Worm (Caenorhabditis elegans) whole organism, late embryonic: ENCODE results near the gene R08F11.1.
A peak's percentile ranks its signal among the peaks of the same experiment; 100 is the strongest.

Experiments used
- C38D4.7 ChIP-seq: fragments of 200-800 bp; sonication (Bioruptor generic); optimal IDR thresholded peaks from 2 replicates; lab custom pipeline; 2018; ENCODE audit warnings: mild to moderate bottlenecking, missing genetic modification characterization, moderate library complexity, missing compliant biosample characterization
- F13H6.1 ChIP-seq: sonication (generic microtip); optimal IDR thresholded peaks from 2 replicates; lab custom pipeline; 2016; ENCODE audit warnings: missing genetic modification characterization, missing compliant biosample characterization
- K09A11.1 ChIP-seq: sonication (generic microtip); optimal IDR thresholded peaks from 2 replicates; lab custom pipeline; 2017; ENCODE audit warnings: antibody characterized with exemption, mild to moderate bottlenecking, missing genetic modification characterization, missing compliant biosample characterization; ENCODE audit not compliant: insufficient read depth
- T23F11.4 ChIP-seq: fragments of 200-800 bp; sonication (Bioruptor generic); optimal IDR thresholded peaks from 2 replicates; lab custom pipeline; 2018; ENCODE audit warnings: mild to moderate bottlenecking, missing genetic modification characterization, missing compliant biosample characterization
- ama-1 ChIP-seq: fragments of 150-350 bp; optimal IDR thresholded peaks from 2 replicates; lab custom pipeline; 2014
- ceh-24 ChIP-seq: sonication (generic microtip); optimal IDR thresholded peaks from 2 replicates; lab custom pipeline; 2016; ENCODE audit warnings: mild to moderate bottlenecking, missing genetic modification characterization, missing compliant biosample characterization
- ceh-30 ChIP-seq: fragments of 150-350 bp; optimal IDR thresholded peaks from 2 replicates; lab custom pipeline; 2014; ENCODE audit warnings: missing biosample characterization, missing genetic modification characterization
- ceh-31 ChIP-seq: sonication (generic microtip); optimal IDR thresholded peaks from 2 replicates; lab custom pipeline; 2016; ENCODE audit warnings: missing genetic modification characterization, missing compliant biosample characterization
- ceh-34 ChIP-seq: sonication (generic microtip); optimal IDR thresholded peaks from 2 replicates; lab custom pipeline; 2016; ENCODE audit warnings: mild to moderate bottlenecking, missing genetic modification characterization, missing compliant biosample characterization
- ceh-48 ChIP-seq: sonication (generic microtip); optimal IDR thresholded peaks from 2 replicates; lab custom pipeline; 2016; ENCODE audit warnings: missing genetic modification characterization, inconsistent platforms, missing compliant biosample characterization
- ceh-9 ChIP-seq: sonication (generic microtip); optimal IDR thresholded peaks from 2 replicates; lab custom pipeline; 2016; ENCODE audit warnings: mild to moderate bottlenecking, missing genetic modification characterization, inconsistent platforms, missing compliant biosample characterization
- che-1 ChIP-seq: sonication (generic microtip); optimal IDR thresholded peaks from 2 replicates; lab custom pipeline; 2016; ENCODE audit warnings: mild to moderate bottlenecking, missing genetic modification characterization, missing compliant biosample characterization
- dve-1 ChIP-seq: sonication (generic microtip); optimal IDR thresholded peaks from 2 replicates; lab custom pipeline; 2017; ENCODE audit warnings: antibody characterized with exemption, mild to moderate bottlenecking, missing genetic modification characterization, missing compliant biosample characterization
- elt-2 ChIP-seq: sonication (generic microtip); optimal IDR thresholded peaks from 2 replicates; lab custom pipeline; 2016; ENCODE audit warnings: missing genetic modification reagents, missing genetic modification characterization, missing compliant biosample characterization
- elt-4 ChIP-seq: sonication (generic microtip); optimal IDR thresholded peaks from 2 replicates; lab custom pipeline; 2016; ENCODE audit warnings: missing genetic modification characterization, missing compliant biosample characterization
- fkh-6 ChIP-seq: sonication (generic microtip); optimal IDR thresholded peaks from 2 replicates; lab custom pipeline; 2016; ENCODE audit warnings: missing genetic modification characterization, missing compliant biosample characterization
- hlh-13 ChIP-seq: fragments of 200-800 bp; sonication (Bioruptor generic); optimal IDR thresholded peaks from 2 replicates; lab custom pipeline; 2018; ENCODE audit warnings: mild to moderate bottlenecking, missing genetic modification characterization, missing compliant biosample characterization
- hlh-30 ChIP-seq: sonication (generic microtip); optimal IDR thresholded peaks from 2 replicates; lab custom pipeline; 2017; ENCODE audit warnings: antibody characterized with exemption, missing genetic modification characterization, missing compliant biosample characterization; ENCODE audit not compliant: insufficient read depth
- hlh-6 ChIP-seq: sonication (generic microtip); optimal IDR thresholded peaks from 2 replicates; lab custom pipeline; 2016; ENCODE audit warnings: missing genotype, missing genetic modification characterization, missing compliant biosample characterization
- mec-3 ChIP-seq: sonication (generic microtip); optimal IDR thresholded peaks from 2 replicates; lab custom pipeline; 2016; ENCODE audit warnings: borderline replicate concordance, missing genetic modification characterization, missing compliant biosample characterization
- nfya-1 ChIP-seq: sonication (generic microtip); optimal IDR thresholded peaks from 2 replicates; lab custom pipeline; 2017; ENCODE audit warnings: missing genetic modification characterization, mild to moderate bottlenecking, missing compliant biosample characterization, antibody characterized with exemption, moderate library complexity
- nhr-11 ChIP-seq: fragments of 150-350 bp; optimal IDR thresholded peaks from 2 replicates; lab custom pipeline; 2014; ENCODE audit warnings: missing biosample characterization, missing genetic modification characterization
- npax-4 ChIP-seq: sonication (generic microtip); optimal IDR thresholded peaks from 2 replicates; lab custom pipeline; 2016; ENCODE audit warnings: missing genetic modification characterization, missing compliant biosample characterization
- pag-3 ChIP-seq: sonication (generic microtip); optimal IDR thresholded peaks from 2 replicates; lab custom pipeline; 2016; ENCODE audit warnings: missing compliant biosample characterization, missing genetic modification characterization, borderline replicate concordance
- pat-9 ChIP-seq: fragments of 200-800 bp; sonication (Bioruptor generic); optimal IDR thresholded peaks from 2 replicates; lab custom pipeline; 2018; ENCODE audit warnings: mild to moderate bottlenecking, missing genetic modification characterization, moderate library complexity, missing compliant biosample characterization
- rnt-1 ChIP-seq: sonication (generic microtip); optimal IDR thresholded peaks from 2 replicates; lab custom pipeline; 2016; ENCODE audit warnings: missing genetic modification characterization, missing compliant biosample characterization
- sox-2 ChIP-seq: fragments of 200-800 bp; sonication (Bioruptor generic); IDR thresholded peaks from 2 replicates; pipeline ENCODE4 v1.3.6; 2022; ENCODE audit warnings: missing genetic modification reagents, missing genetic modification characterization, missing compliant biosample characterization
- sox-4 ChIP-seq: sonication (generic microtip); optimal IDR thresholded peaks from 2 replicates; lab custom pipeline; 2017; ENCODE audit warnings: mild to moderate bottlenecking, missing genetic modification characterization, inconsistent platforms, missing compliant biosample characterization
- tbx-7 ChIP-seq: sonication (generic microtip); optimal IDR thresholded peaks from 2 replicates; lab custom pipeline; 2016; ENCODE audit warnings: missing genotype, missing genetic modification characterization, missing compliant biosample characterization
- unc-42 ChIP-seq: sonication (generic microtip); optimal IDR thresholded peaks from 2 replicates; lab custom pipeline; 2016; ENCODE audit warnings: missing genotype, missing genetic modification characterization, missing compliant biosample characterization
- zip-5 ChIP-seq: sonication (generic microtip); optimal IDR thresholded peaks from 2 replicates; lab custom pipeline; 2016; ENCODE audit warnings: missing genetic modification characterization, missing compliant biosample characterization
- ztf-16 ChIP-seq: sonication (generic microtip); optimal IDR thresholded peaks from 2 replicates; lab custom pipeline; 2017; ENCODE audit warnings: missing genetic modification characterization, missing compliant biosample characterization

R08F11.1 gene

ce11 chrV:3784167-3784734, at the start of gene R08F11.1:
TSS of gene R08F11.1 (minus strand) at chrV:3784217.
- TF ChIP-seq elt-2 (tag; lab: Kevin White, UChicago) (peak; percentile 80), zip-5 (tag; lab: Kevin White, UChicago) (no peak)

ce11 chrV:3832661-3833060, 48.6 kb upstream of the R08F11.1 start:
- TF ChIP-seq nfya-1 (tag; lab: Kevin White, UChicago) (peak; percentile 78), npax-4 (tag; lab: Kevin White, UChicago) (no peak)

ce11 chrV:3832103-3832502, 48.1 kb upstream of the R08F11.1 start:
- no peak for TF ChIP-seq dve-1
- TF ChIP-seq ztf-16, result no peak
- no peak for TF ChIP-seq hlh-6 (tag; lab: Kevin White, UChicago)
- TF ChIP-seq mec-3 (tag; lab: Kevin White, UChicago), result no peak
- no peak for TF ChIP-seq che-1 (tag; lab: Kevin White, UChicago)
- no peak for TF ChIP-seq rnt-1 (tag; lab: Kevin White, UChicago)
- no peak for TF ChIP-seq pag-3
- TF ChIP-seq hlh-13 (GFP tag; lab: Kevin White, UChicago), result no peak
- no peak for TF ChIP-seq elt-4
- no peak for TF ChIP-seq nhr-11 (tag; lab: Kevin White, UChicago)
- no peak for TF ChIP-seq ceh-24 (tag; lab: Kevin White, UChicago)
- TF ChIP-seq ceh-34 (tag; lab: Kevin White, UChicago), result no peak
- TF ChIP-seq fkh-6 (tag; lab: Kevin White, UChicago), result no peak
- no peak for TF ChIP-seq ama-1 (lab: Kevin White, UChicago)
- no peak for TF ChIP-seq ceh-30 (tag; lab: Kevin White, UChicago)
- TF ChIP-seq hlh-30 (tag; lab: Kevin White, UChicago), result no peak
- no peak for TF ChIP-seq unc-42 (tag; lab: Kevin White, UChicago)

ce11 chrV:3831616-3832015, 47.6 kb upstream of the R08F11.1 start, which contains the start of gene H10D18.5:
TSS of gene H10D18.5 (minus strand) at chrV:3831716.
- TF ChIP-seq K09A11.1 (tag; lab: Kevin White, UChicago) (no peak), tbx-7 (no peak)

ce11 chrV:3825190-3825589, 41.2 kb upstream of the R08F11.1 start:
- TF ChIP-seq sox-4 (tag; lab: Kevin White, UChicago) (no peak), npax-4 (tag; lab: Kevin White, UChicago) (no peak), F13H6.1 (tag; lab: Kevin White, UChicago) (no peak), ceh-30 (tag; lab: Kevin White, UChicago) (no peak), tbx-7 (no peak), ceh-48 (tag; lab: Kevin White, UChicago) (no peak), C38D4.7 (no peak), ceh-24 (tag; lab: Kevin White, UChicago) (no peak), mec-3 (tag; lab: Kevin White, UChicago) (no peak), sox-2 (GFP tag; lab: Robert Waterston, UW) (no peak), fkh-6 (tag; lab: Kevin White, UChicago) (no peak), T23F11.4 (GFP tag; lab: Kevin White, UChicago) (no peak), pat-9 (tag; lab: Kevin White, UChicago) (no peak), ceh-31 (tag; lab: Kevin White, UChicago) (no peak), ceh-9 (tag; lab: Kevin White, UChicago) (no peak)
